Worm (Caenorhabditis elegans) whole organism, late embryonic: ENCODE data around the gene gcy-27.
A peak's percentile ranks its signal among the peaks of the same experiment; 100 is the strongest.

ENCODE experiments used
- C08G9.2 ChIP-seq: sonication (generic microtip); optimal IDR thresholded peaks from 2 replicates; lab custom pipeline; 2016; ENCODE audit warnings: mild to moderate bottlenecking, missing genetic modification characterization, moderate library complexity, missing compliant biosample characterization
- C38D4.7 ChIP-seq: fragments of 200-800 bp; sonication (Bioruptor generic); optimal IDR thresholded peaks from 2 replicates; lab custom pipeline; 2018; ENCODE audit warnings: mild to moderate bottlenecking, missing genetic modification characterization, moderate library complexity, missing compliant biosample characterization
- F13H6.1 ChIP-seq: sonication (generic microtip); optimal IDR thresholded peaks from 2 replicates; lab custom pipeline; 2016; ENCODE audit warnings: missing genetic modification characterization, missing compliant biosample characterization
- K02D7.2 ChIP-seq: sonication (generic microtip); optimal IDR thresholded peaks from 2 replicates; lab custom pipeline; 2017; ENCODE audit warnings: mild to moderate bottlenecking, missing genetic modification characterization, missing compliant biosample characterization
- K09A11.1 ChIP-seq: sonication (generic microtip); optimal IDR thresholded peaks from 2 replicates; lab custom pipeline; 2017; ENCODE audit warnings: antibody characterized with exemption, mild to moderate bottlenecking, missing genetic modification characterization, missing compliant biosample characterization; ENCODE audit not compliant: insufficient read depth
- ahr-1 ChIP-seq: sonication (generic microtip); optimal IDR thresholded peaks from 2 replicates; lab custom pipeline; 2016; ENCODE audit warnings: missing genetic modification characterization, missing compliant biosample characterization
- ceh-14 ChIP-seq: sonication (generic microtip); optimal IDR thresholded peaks from 2 replicates; lab custom pipeline; 2016; ENCODE audit warnings: missing genotype, missing genetic modification characterization, missing compliant biosample characterization
- ceh-2 ChIP-seq: sonication (generic microtip); optimal IDR thresholded peaks from 2 replicates; lab custom pipeline; 2016; ENCODE audit warnings: missing genotype, missing genetic modification characterization, missing compliant biosample characterization
- ceh-22 ChIP-seq: sonication (generic microtip); optimal IDR thresholded peaks from 2 replicates; lab custom pipeline; 2017; ENCODE audit warnings: missing biosample characterization, missing genetic modification characterization
- ceh-24 ChIP-seq: sonication (generic microtip); optimal IDR thresholded peaks from 2 replicates; lab custom pipeline; 2016; ENCODE audit warnings: mild to moderate bottlenecking, missing genetic modification characterization, missing compliant biosample characterization
- ceh-30 ChIP-seq: fragments of 150-350 bp; optimal IDR thresholded peaks from 2 replicates; lab custom pipeline; 2014; ENCODE audit warnings: missing biosample characterization, missing genetic modification characterization
- ceh-31 ChIP-seq: sonication (generic microtip); optimal IDR thresholded peaks from 2 replicates; lab custom pipeline; 2016; ENCODE audit warnings: missing genetic modification characterization, missing compliant biosample characterization
- ceh-34 ChIP-seq: sonication (generic microtip); optimal IDR thresholded peaks from 2 replicates; lab custom pipeline; 2016; ENCODE audit warnings: mild to moderate bottlenecking, missing genetic modification characterization, missing compliant biosample characterization
- ceh-45 ChIP-seq: fragments of 200-800 bp; sonication (Bioruptor generic); IDR thresholded peaks from 2 replicates; pipeline ENCODE4 v1.3.6; 2022; ENCODE audit warnings: missing genetic modification reagents, missing genetic modification characterization, missing compliant biosample characterization
- ceh-48 ChIP-seq: sonication (generic microtip); optimal IDR thresholded peaks from 2 replicates; lab custom pipeline; 2016; ENCODE audit warnings: missing genetic modification characterization, inconsistent platforms, missing compliant biosample characterization
- ceh-6 ChIP-seq: fragments of 200-800 bp; sonication (Bioruptor generic); optimal IDR thresholded peaks from 2 replicates; lab custom pipeline; 2018; ENCODE audit warnings: mild to moderate bottlenecking, missing genetic modification characterization, missing compliant biosample characterization
- ceh-9 ChIP-seq: sonication (generic microtip); optimal IDR thresholded peaks from 2 replicates; lab custom pipeline; 2016; ENCODE audit warnings: mild to moderate bottlenecking, missing genetic modification characterization, inconsistent platforms, missing compliant biosample characterization
- elt-2 ChIP-seq: sonication (generic microtip); optimal IDR thresholded peaks from 2 replicates; lab custom pipeline; 2016; ENCODE audit warnings: missing genetic modification reagents, missing genetic modification characterization, missing compliant biosample characterization
- elt-4 ChIP-seq: sonication (generic microtip); optimal IDR thresholded peaks from 2 replicates; lab custom pipeline; 2016; ENCODE audit warnings: missing genetic modification characterization, missing compliant biosample characterization
- eyg-1 ChIP-seq: sonication (generic microtip); optimal IDR thresholded peaks from 2 replicates; lab custom pipeline; 2016; ENCODE audit warnings: missing genotype, missing genetic modification characterization, missing compliant biosample characterization
- gmeb-2 ChIP-seq: sonication (generic microtip); optimal IDR thresholded peaks from 2 replicates; lab custom pipeline; 2016; ENCODE audit warnings: missing genetic modification characterization, inconsistent platforms, missing compliant biosample characterization
- hlh-15 ChIP-seq: sonication (generic microtip); optimal IDR thresholded peaks from 2 replicates; lab custom pipeline; 2016; ENCODE audit warnings: missing genetic modification characterization, missing compliant biosample characterization
- hlh-30 ChIP-seq: sonication (generic microtip); optimal IDR thresholded peaks from 2 replicates; lab custom pipeline; 2017; ENCODE audit warnings: antibody characterized with exemption, missing genetic modification characterization, missing compliant biosample characterization; ENCODE audit not compliant: insufficient read depth
- hlh-8 ChIP-seq: sonication (generic microtip); optimal IDR thresholded peaks from 2 replicates; lab custom pipeline; 2016; ENCODE audit warnings: missing genotype, missing genetic modification characterization, missing compliant biosample characterization
- lim-6 ChIP-seq: sonication (generic microtip); optimal IDR thresholded peaks from 2 replicates; lab custom pipeline; 2016; ENCODE audit warnings: missing genetic modification characterization, missing compliant biosample characterization
- lin-11 ChIP-seq: fragments of 200-800 bp; sonication (Bioruptor generic); optimal IDR thresholded peaks from 2 replicates; lab custom pipeline; 2018; ENCODE audit warnings: mild to moderate bottlenecking, missing genetic modification characterization, missing compliant biosample characterization
- madf-2 ChIP-seq: sonication (generic microtip); optimal IDR thresholded peaks from 2 replicates; lab custom pipeline; 2017; ENCODE audit warnings: missing genetic modification characterization, missing compliant biosample characterization
- mec-3 ChIP-seq: sonication (generic microtip); optimal IDR thresholded peaks from 2 replicates; lab custom pipeline; 2016; ENCODE audit warnings: borderline replicate concordance, missing genetic modification characterization, missing compliant biosample characterization
- nhr-11 ChIP-seq: fragments of 150-350 bp; optimal IDR thresholded peaks from 2 replicates; lab custom pipeline; 2014; ENCODE audit warnings: missing biosample characterization, missing genetic modification characterization
- pag-3 ChIP-seq: sonication (generic microtip); optimal IDR thresholded peaks from 2 replicates; lab custom pipeline; 2016; ENCODE audit warnings: missing compliant biosample characterization, missing genetic modification characterization, borderline replicate concordance
- pat-9 ChIP-seq: fragments of 200-800 bp; sonication (Bioruptor generic); optimal IDR thresholded peaks from 2 replicates; lab custom pipeline; 2018; ENCODE audit warnings: mild to moderate bottlenecking, missing genetic modification characterization, moderate library complexity, missing compliant biosample characterization
- pax-1 ChIP-seq: fragments of 150-350 bp; optimal IDR thresholded peaks from 2 replicates; lab custom pipeline; 2014; ENCODE audit warnings: missing biosample characterization, missing genetic modification characterization
- pros-1 ChIP-seq: fragments of 150-350 bp; optimal IDR thresholded peaks from 2 replicates; lab custom pipeline; 2014; ENCODE audit warnings: missing biosample characterization, missing genetic modification reagents, missing genetic modification characterization
- syd-9 ChIP-seq: sonication (generic microtip); optimal IDR thresholded peaks from 2 replicates; lab custom pipeline; 2016; ENCODE audit warnings: mild to moderate bottlenecking, missing genetic modification characterization, moderate library complexity, missing compliant biosample characterization
- tbx-2 ChIP-seq: sonication (generic microtip); optimal IDR thresholded peaks from 2 replicates; lab custom pipeline; 2016; ENCODE audit warnings: missing genetic modification characterization, missing compliant biosample characterization
- tbx-7 ChIP-seq: sonication (generic microtip); optimal IDR thresholded peaks from 2 replicates; lab custom pipeline; 2016; ENCODE audit warnings: missing genotype, missing genetic modification characterization, missing compliant biosample characterization
- unc-42 ChIP-seq: sonication (generic microtip); optimal IDR thresholded peaks from 2 replicates; lab custom pipeline; 2016; ENCODE audit warnings: missing genotype, missing genetic modification characterization, missing compliant biosample characterization
- unc-55 ChIP-seq: sonication (generic microtip); optimal IDR thresholded peaks from 2 replicates; lab custom pipeline; 2017; ENCODE audit warnings: missing biosample characterization, missing genetic modification reagents, missing genetic modification characterization
- unc-86 ChIP-seq: sonication (generic microtip); optimal IDR thresholded peaks from 2 replicates; lab custom pipeline; 2016; ENCODE audit warnings: missing genetic modification characterization, missing compliant biosample characterization
- zip-5 ChIP-seq: sonication (generic microtip); optimal IDR thresholded peaks from 2 replicates; lab custom pipeline; 2016; ENCODE audit warnings: missing genetic modification characterization, missing compliant biosample characterization
- ztf-16 ChIP-seq: sonication (generic microtip); optimal IDR thresholded peaks from 2 replicates; lab custom pipeline; 2017; ENCODE audit warnings: missing genetic modification characterization, missing compliant biosample characterization

The gcy-27 gene

ce11 chrIV:17437038-17437437, 586 bp upstream of the gcy-27 start, which contains the start of gene C06A12.8:
Gene C06A12.8 (plus strand): TSS chrIV:17437338.
- TF ChIP-seq ceh-9 (tag; lab: Kevin White, UChicago) (no peak), pax-1 (tag; lab: Kevin White, UChicago) (no peak), ceh-45 (no peak), tbx-2 (no peak), C08G9.2 (tag; lab: Kevin White, UChicago) (no peak), pat-9 (tag; lab: Kevin White, UChicago) (no peak), ceh-6 (GFP tag; lab: Kevin White, UChicago) (no peak), ceh-24 (tag; lab: Kevin White, UChicago) (no peak), lin-11 (tag; lab: Kevin White, UChicago) (no peak), ahr-1 (no peak), unc-86 (no peak), lim-6 (tag; lab: Kevin White, UChicago) (no peak), ceh-30 (tag; lab: Kevin White, UChicago) (no peak), pros-1 (tag; lab: Kevin White, UChicago) (no peak)

DNA sequence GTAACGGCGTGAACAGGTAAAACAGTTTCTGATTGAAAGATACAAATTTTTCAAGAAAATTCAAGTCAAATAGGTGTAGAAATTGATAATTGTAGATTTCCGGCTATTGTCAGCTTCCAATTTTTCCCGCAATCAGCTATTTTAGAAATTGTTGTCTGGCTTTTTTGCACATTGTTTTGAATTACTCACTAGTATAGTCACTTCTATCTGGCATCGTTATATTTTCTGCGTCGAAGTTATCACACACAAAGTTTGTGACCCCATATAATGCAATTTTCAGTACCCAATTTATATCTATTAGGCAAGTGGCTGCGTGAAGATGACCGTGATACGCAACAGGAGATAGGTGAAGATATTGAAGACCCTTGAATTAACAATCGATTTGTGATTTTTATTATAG, 1.2 kb downstream of the gcy-27 start:
- TF ChIP-seq F13H6.1 (tag; lab: Kevin White, UChicago) (no peak), K02D7.2 (tag; lab: Kevin White, UChicago) (no peak)

ce11 chrIV:17432223-17432826, 4.1 kb downstream of the gcy-27 start:
- peak; percentile 10 for TF ChIP-seq elt-2
- no peak for TF ChIP-seq nhr-11 (tag; lab: Kevin White, UChicago)
- TF ChIP-seq, all 69 proteins: peak for 1

DNA sequence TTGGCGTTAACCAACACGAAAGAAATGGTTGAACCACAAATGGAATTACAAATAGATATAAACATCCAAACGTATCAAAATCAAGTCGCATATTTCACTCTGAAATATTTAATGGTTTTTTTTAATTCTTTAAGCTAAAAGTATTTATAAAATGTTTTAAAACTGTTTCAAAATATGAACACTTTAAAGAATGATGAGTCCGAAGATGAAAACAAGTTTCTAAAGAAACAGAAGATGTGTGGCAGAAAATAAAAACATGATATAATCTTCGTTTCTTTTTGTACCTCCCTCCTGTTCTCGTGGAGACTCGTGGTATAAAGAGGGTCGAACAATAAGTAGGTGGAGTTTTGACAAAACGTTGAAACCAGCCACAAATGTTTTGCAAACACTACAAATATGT, 5.2 kb downstream of the gcy-27 start, which contains the start of gene lact-6:
lact-6 (minus strand) TSS at position 101 of the 400 bp plus-strand sequence.
- TF ChIP-seq pros-1 (tag; lab: Kevin White, UChicago): no peak
- no peak for TF ChIP-seq F13H6.1 (tag; lab: Kevin White, UChicago)
- TF ChIP-seq unc-55 (GFP tag; lab: Kevin White, UChicago): no peak
- TF ChIP-seq unc-86: no peak
- no peak for TF ChIP-seq syd-9 (tag; lab: Kevin White, UChicago)
- TF ChIP-seq madf-2: no peak
- no peak for TF ChIP-seq unc-42 (tag; lab: Kevin White, UChicago)
- no peak for TF ChIP-seq ceh-48 (tag; lab: Kevin White, UChicago)
- TF ChIP-seq hlh-15 (tag; lab: Kevin White, UChicago): no peak
- TF ChIP-seq ceh-2 (tag; lab: Kevin White, UChicago): no peak
- TF ChIP-seq C38D4.7 (GFP tag; lab: Kevin White, UChicago): no peak
- TF ChIP-seq ceh-31 (tag; lab: Kevin White, UChicago): no peak
- no peak for TF ChIP-seq K02D7.2 (tag; lab: Kevin White, UChicago)
- no peak for TF ChIP-seq mec-3 (tag; lab: Kevin White, UChicago)
- no peak for TF ChIP-seq zip-5 (tag; lab: Kevin White, UChicago)
- no peak for TF ChIP-seq elt-2
- no peak for TF ChIP-seq ztf-16 (tag; lab: Kevin White, UChicago)
- no peak for TF ChIP-seq tbx-7 (tag; lab: Kevin White, UChicago)
- TF ChIP-seq elt-4 (tag; lab: Kevin White, UChicago): no peak

DNA sequence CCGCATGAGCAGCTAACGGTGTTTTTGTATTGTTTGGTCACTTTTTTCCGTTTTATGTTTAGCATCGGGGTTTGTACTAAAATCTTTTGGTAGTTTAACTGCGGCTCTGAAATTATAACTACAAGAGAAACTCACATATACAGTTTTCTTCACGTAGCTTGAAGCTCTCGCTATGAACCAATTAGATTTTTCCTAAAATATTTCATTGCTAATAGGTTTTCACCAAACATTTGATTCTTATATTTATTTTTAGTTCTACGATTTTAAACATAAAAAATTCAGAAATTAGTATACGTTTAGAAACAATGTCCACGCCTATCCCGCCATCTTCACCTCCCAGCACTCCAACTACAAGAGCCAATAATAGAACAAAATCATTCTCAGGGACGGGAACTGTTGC, 9.0 kb downstream of the gcy-27 start, which contains the start of gene C06A12.3:
C06A12.3 (plus strand) TSS at position 301 of the 400 bp plus-strand sequence.
- TF ChIP-seq syd-9 (tag; lab: Kevin White, UChicago) (no peak), eyg-1 (tag; lab: Kevin White, UChicago) (no peak), ceh-24 (tag; lab: Kevin White, UChicago) (no peak), hlh-8 (tag; lab: Kevin White, UChicago) (no peak), hlh-30 (tag; lab: Kevin White, UChicago) (no peak), ceh-22 (no peak), ceh-34 (tag; lab: Kevin White, UChicago) (no peak), pag-3 (tag; lab: Kevin White, UChicago) (no peak), K09A11.1 (tag; lab: Kevin White, UChicago) (no peak), gmeb-2 (tag; lab: Kevin White, UChicago) (no peak), ceh-14 (tag; lab: Kevin White, UChicago) (no peak), C08G9.2 (tag; lab: Kevin White, UChicago) (no peak), mec-3 (tag; lab: Kevin White, UChicago) (no peak)
